Fruit fly (Drosophila melanogaster): ENCODE data around the gene btn.
A peak's percentile ranks its signal among the peaks of the same experiment; 100 is the strongest.

Gene btn

dm6 chr3R:22632181-22632580 lies 45.8 kb upstream of the btn start:
- no peak for TF ChIP-seq Rel (GFP tag; optimal IDR thresholded peaks at IDR 0.05)
- TF ChIP-seq Rel (tag; optimal IDR thresholded peaks at IDR 0.05), result peak; percentile 14
- peak; percentile 43 for TF ChIP-seq Myc (optimal IDR thresholded peaks at IDR 0.05)
- no peak for TF ChIP-seq Vsx2 (GFP tag; optimal IDR thresholded peaks at IDR 0.05; ENCODE audit: partially characterized antibody)
- TF ChIP-seq N (GFP tag; optimal IDR thresholded peaks at IDR 0.05), result no peak
- TF ChIP-seq dl (GFP tag; optimal IDR thresholded peaks at IDR 0.05; ENCODE audit: insufficient read depth in 1 of 2, partially characterized antibody in 2 of 2), result no peak

DNA sequence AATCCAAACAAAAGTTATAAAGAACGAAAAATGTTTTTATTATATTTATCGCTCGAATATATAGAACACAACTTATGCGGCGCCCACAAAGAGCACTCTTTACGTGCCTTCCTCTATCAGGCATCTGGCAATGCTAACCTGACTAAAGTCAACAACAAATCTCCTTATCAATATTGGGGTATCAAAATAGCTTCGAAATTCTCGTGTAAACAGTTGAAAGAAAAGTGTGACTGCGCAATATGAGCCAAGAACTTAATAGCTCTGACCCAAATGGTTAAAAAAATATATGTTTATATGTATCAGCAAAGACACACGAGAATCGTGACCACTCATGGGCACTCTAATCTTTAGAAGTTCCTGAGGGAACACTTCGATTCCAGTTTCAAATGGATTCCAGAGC lies 44.7 kb upstream of the btn start:
- TF ChIP-seq pan (optimal IDR thresholded peaks at IDR 0.05) (no peak), br (GFP tag; optimal IDR thresholded peaks at IDR 0.05) (no peak), CG32264 (GFP tag; optimal IDR thresholded peaks at IDR 0.05) (no peak), psq (GFP tag; optimal IDR thresholded peaks at IDR 0.05) (no peak), foxo (GFP tag; optimal IDR thresholded peaks at IDR 0.05) (no peak), CG9705 (GFP tag; optimal IDR thresholded peaks at IDR 0.05) (no peak), h (GFP tag; optimal IDR thresholded peaks at IDR 0.05) (no peak), woc (GFP tag; optimal IDR thresholded peaks at IDR 0.05) (no peak)

dm6 chr3R:22629174-22629573 lies 42.7 kb upstream of the btn start:
- no peak for TF ChIP-seq N (GFP tag; optimal IDR thresholded peaks at IDR 0.05)
- no peak for TF ChIP-seq Mio (GFP tag; optimal IDR thresholded peaks at IDR 0.05)
- TF ChIP-seq CG32264 (GFP tag; optimal IDR thresholded peaks at IDR 0.05), result no peak
- TF ChIP-seq br (GFP tag; optimal IDR thresholded peaks at IDR 0.05), result no peak
- no peak for TF ChIP-seq OdsH (GFP tag; optimal IDR thresholded peaks at IDR 0.05)
- no peak for TF ChIP-seq Jra (GFP tag; optimal IDR thresholded peaks at IDR 0.05)
- no peak for TF ChIP-seq rgr (GFP tag; optimal IDR thresholded peaks at IDR 0.05)

DNA sequence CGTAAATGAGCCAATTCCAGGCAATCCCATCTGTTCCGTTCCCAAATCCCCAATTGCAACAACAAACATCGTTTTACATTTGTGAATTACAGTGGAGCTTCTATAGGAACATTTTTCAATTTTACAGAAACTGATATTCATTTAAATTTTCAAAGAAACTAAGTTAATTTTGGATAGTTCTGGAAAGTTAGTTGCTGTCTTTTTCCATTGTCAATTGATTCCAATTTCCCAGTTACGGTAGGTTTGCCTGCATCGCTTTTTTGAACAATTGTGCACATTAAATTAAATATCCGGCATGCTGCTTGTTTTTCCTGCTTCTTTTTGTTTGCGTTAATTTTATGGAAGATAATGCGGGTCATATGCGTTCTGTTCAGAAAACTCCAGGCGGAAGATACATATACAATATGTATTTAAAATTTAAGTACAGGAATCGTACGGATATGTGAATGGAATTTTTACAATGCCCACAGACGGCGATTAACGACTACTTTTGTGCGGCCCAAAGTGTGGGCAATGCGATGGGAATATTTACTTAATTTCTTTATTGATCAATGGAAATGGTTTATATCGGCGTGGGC lies 41.6 kb upstream of the btn start:
- peak; percentile 69 for TF ChIP-seq Hnf4 (GFP tag; optimal IDR thresholded peaks at IDR 0.05)
- TF ChIP-seq Sp1 (GFP tag; optimal IDR thresholded peaks at IDR 0.05), result peak; percentile 68
- no peak for TF ChIP-seq N (GFP tag; optimal IDR thresholded peaks at IDR 0.05)
- TF ChIP-seq usp (GFP tag; optimal IDR thresholded peaks at IDR 0.05), result no peak
- peak; percentile 78 for TF ChIP-seq tai (GFP tag; optimal IDR thresholded peaks at IDR 0.05)
- peak; percentile 3 for TF ChIP-seq sage (GFP tag; optimal IDR thresholded peaks at IDR 0.05)
- TF ChIP-seq jim (GFP tag; optimal IDR thresholded peaks at IDR 0.05), result no peak
- TF ChIP-seq OdsH (GFP tag; optimal IDR thresholded peaks at IDR 0.05), result peak; percentile 75
- peak; percentile 45 for TF ChIP-seq HLH106 (tag; optimal IDR thresholded peaks at IDR 0.05)
- TF ChIP-seq CG32264 (GFP tag; optimal IDR thresholded peaks at IDR 0.05), result no peak
- TF ChIP-seq brk (GFP tag; optimal IDR thresholded peaks at IDR 0.05), result no peak
- no peak for TF ChIP-seq dl (GFP tag; optimal IDR thresholded peaks at IDR 0.05; ENCODE audit: insufficient read depth in 1 of 2, partially characterized antibody in 2 of 2)
- peak; percentile 8 for TF ChIP-seq fru (GFP tag; optimal IDR thresholded peaks at IDR 0.05)
- TF ChIP-seq foxo (GFP tag; optimal IDR thresholded peaks at IDR 0.05), result peak in 1 of 2 experiments; percentile 54
- TF ChIP-seq rgr (GFP tag; optimal IDR thresholded peaks at IDR 0.05), result peak; percentile 80
- TF ChIP-seq Abd-B (GFP tag; optimal IDR thresholded peaks at IDR 0.05), result no peak
- TF ChIP-seq h (GFP tag; optimal IDR thresholded peaks at IDR 0.05), result peak; percentile 12
- TF ChIP-seq dmrt93B (GFP tag; optimal IDR thresholded peaks at IDR 0.05), result no peak
- TF ChIP-seq dsf (GFP tag; optimal IDR thresholded peaks at IDR 0.05; ENCODE audit: borderline replicate concordance), result no peak
- TF ChIP-seq br (GFP tag; optimal IDR thresholded peaks at IDR 0.05), result peak; percentile 74
- TF ChIP-seq Dif (GFP tag; optimal IDR thresholded peaks at IDR 0.05; ENCODE audit: partially characterized antibody), result no peak
- peak; percentile 51 for TF ChIP-seq woc (GFP tag; optimal IDR thresholded peaks at IDR 0.05)
- TF ChIP-seq ey (GFP tag; optimal IDR thresholded peaks at IDR 0.05), result peak; percentile 80
- TF ChIP-seq Jra (GFP tag; optimal IDR thresholded peaks at IDR 0.05), result peak; percentile 36
- peak; percentile 67 for TF ChIP-seq psq (GFP tag; optimal IDR thresholded peaks at IDR 0.05)

DNA sequence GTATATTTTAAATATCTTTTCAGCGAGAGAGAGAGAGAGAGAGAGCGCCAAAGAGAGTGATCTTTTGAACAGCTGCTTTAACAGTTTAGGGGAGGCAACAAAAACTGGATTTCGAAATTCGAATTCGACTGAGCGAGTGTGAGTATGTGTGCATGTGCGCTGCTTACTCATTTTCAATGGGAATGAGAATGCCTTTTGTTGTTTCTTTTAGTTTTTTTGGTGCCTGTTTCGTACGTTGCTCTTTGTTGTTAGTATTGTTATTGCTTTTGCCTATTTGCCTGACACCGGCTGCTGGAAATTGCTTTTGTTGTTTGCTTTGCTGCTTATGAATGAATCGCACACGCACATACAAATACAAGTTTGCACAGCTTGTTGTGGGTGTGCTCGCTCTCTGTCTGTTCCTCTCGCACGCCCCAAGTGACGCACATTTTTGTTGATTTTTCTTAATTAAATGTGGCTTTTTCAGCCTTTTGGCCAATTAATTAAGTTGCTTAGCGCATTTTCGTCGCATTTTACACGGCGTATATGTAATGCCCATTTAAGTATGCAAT lies 40.5 kb upstream of the btn start:
- peak; percentile 53 for TF ChIP-seq fru (GFP tag; optimal IDR thresholded peaks at IDR 0.05)
- TF ChIP-seq Vsx2 (GFP tag; optimal IDR thresholded peaks at IDR 0.05; ENCODE audit: partially characterized antibody), result no peak
- no peak for TF ChIP-seq Dif (GFP tag; optimal IDR thresholded peaks at IDR 0.05; ENCODE audit: partially characterized antibody)
- peak; percentile 71 for TF ChIP-seq psq (GFP tag; optimal IDR thresholded peaks at IDR 0.05)
- peak; percentile 71 for TF ChIP-seq brk (GFP tag; optimal IDR thresholded peaks at IDR 0.05)
- peak; percentile 83 for TF ChIP-seq CrebA (GFP tag; optimal IDR thresholded peaks at IDR 0.05; ENCODE audit: borderline replicate concordance)
- TF ChIP-seq sv (GFP tag; optimal IDR thresholded peaks at IDR 0.05), result no peak
- TF ChIP-seq woc (GFP tag; optimal IDR thresholded peaks at IDR 0.05), result peak; percentile 24
- peak; percentile 26 for TF ChIP-seq Rel (GFP tag; optimal IDR thresholded peaks at IDR 0.05)
- TF ChIP-seq Rel (tag; optimal IDR thresholded peaks at IDR 0.05), result peak; percentile 58
- peak; percentile 77 for TF ChIP-seq Sp1 (GFP tag; optimal IDR thresholded peaks at IDR 0.05)
- TF ChIP-seq OdsH (GFP tag; optimal IDR thresholded peaks at IDR 0.05), result peak; percentile 87
- TF ChIP-seq usp (GFP tag; optimal IDR thresholded peaks at IDR 0.05), result no peak
- TF ChIP-seq N (GFP tag; optimal IDR thresholded peaks at IDR 0.05), result no peak
- peak; percentile 27 for TF ChIP-seq CG9705 (GFP tag; optimal IDR thresholded peaks at IDR 0.05)
- no peak for TF ChIP-seq Abd-B (GFP tag; optimal IDR thresholded peaks at IDR 0.05)
- TF ChIP-seq lola (GFP tag; optimal IDR thresholded peaks at IDR 0.05), result no peak
- peak; percentile 42 for TF ChIP-seq ey (GFP tag; optimal IDR thresholded peaks at IDR 0.05)
- peak; percentile 7 for TF ChIP-seq dsf (GFP tag; optimal IDR thresholded peaks at IDR 0.05; ENCODE audit: borderline replicate concordance)
- TF ChIP-seq Hr78 (GFP tag; optimal IDR thresholded peaks at IDR 0.05), result no peak
- peak; percentile 98 for TF ChIP-seq Hr83 (GFP tag; optimal IDR thresholded peaks at IDR 0.05; ENCODE audit: poor library complexity, severe bottlenecking)
- TF ChIP-seq dl (GFP tag; optimal IDR thresholded peaks at IDR 0.05; ENCODE audit: insufficient read depth in 1 of 2, partially characterized antibody in 2 of 2), result peak in 1 of 2 experiments; percentile 36
- peak; percentile 90 for TF ChIP-seq tai (GFP tag; optimal IDR thresholded peaks at IDR 0.05)
- TF ChIP-seq Mio (GFP tag; optimal IDR thresholded peaks at IDR 0.05), result no peak
- peak in 1 of 2 experiments; percentile 54 for TF ChIP-seq foxo (GFP tag; optimal IDR thresholded peaks at IDR 0.05)

All from whole organism, wandering third instar larva.